Fruit fly (Drosophila melanogaster): Measurements from ENCODE around the gene ATPsynCF6.

The ATPsynCF6 gene

dm6 chr3R:23347432-23348305, 8.2 kb downstream of the ATPsynCF6 start, which contains the start of gene PolE1 (continued):
- peak; percentile 28 for TF ChIP-seq Hmr (GFP tag; optimal IDR thresholded peaks at IDR 0.05)
- no peak for TF ChIP-seq zfh2 (GFP tag; optimal IDR thresholded peaks at IDR 0.05)
- no peak for TF ChIP-seq H2.0 (GFP tag; IDR thresholded peaks at IDR 0.05)
- TF ChIP-seq bbx (GFP tag; IDR thresholded peaks at IDR 0.05; ENCODE audit: partially characterized antibody) = peak; percentile 53
- TF ChIP-seq Poxn (GFP tag; IDR thresholded peaks at IDR 0.05) = no peak
- TF ChIP-seq CG8089 (GFP tag; optimal IDR thresholded peaks at IDR 0.05) = no peak
- TF ChIP-seq insv (GFP tag; optimal IDR thresholded peaks at IDR 0.05) = no peak
- TF ChIP-seq CG10147 (GFP tag; optimal IDR thresholded peaks at IDR 0.05) = no peak
- TF ChIP-seq Hey (tag; optimal IDR thresholded peaks at IDR 0.05) = no peak
- TF ChIP-seq hkb (optimal IDR thresholded peaks at IDR 0.05) = no peak
- TF ChIP-seq hkb (GFP tag; IDR thresholded peaks at IDR 0.05) = no peak
- TF ChIP-seq CG9797 (GFP tag; optimal IDR thresholded peaks at IDR 0.05) = peak; percentile 75
- TF ChIP-seq otp (GFP tag; IDR thresholded peaks at IDR 0.05) = peak; percentile 21; the same call in 1 of the 3 replicates
- TF ChIP-seq Mes4 (GFP tag; optimal IDR thresholded peaks at IDR 0.05) = no peak
- no peak for TF ChIP-seq CG7372 (GFP tag; IDR thresholded peaks at IDR 0.05)
- TF ChIP-seq CG32772 (GFP tag; IDR thresholded peaks at IDR 0.05) = no peak
- TF ChIP-seq Opbp (GFP tag; IDR thresholded peaks at IDR 0.05; ENCODE audit: partially characterized antibody) = peak; percentile 48; the same call in 1 of the 3 replicates
- no peak for TF ChIP-seq CG13296 (GFP tag; optimal IDR thresholded peaks at IDR 0.05)
- TF ChIP-seq ara (GFP tag; IDR thresholded peaks at IDR 0.05) = no peak
- TF ChIP-seq shn (GFP tag; optimal IDR thresholded peaks at IDR 0.05) = no peak
- peak; percentile 31; the same call in 1 of the 3 replicates for TF ChIP-seq ken (GFP tag; IDR thresholded peaks at IDR 0.05)
- no peak for TF ChIP-seq usp (GFP tag; optimal IDR thresholded peaks at IDR 0.05)
- no peak for TF ChIP-seq CG30403 (GFP tag; optimal IDR thresholded peaks at IDR 0.05)
- TF ChIP-seq CG34376 (GFP tag; optimal IDR thresholded peaks at IDR 0.05) = peak; percentile 1
- TF ChIP-seq Rx (GFP tag; IDR thresholded peaks at IDR 0.05) = no peak
- TF ChIP-seq tio (GFP tag; optimal IDR thresholded peaks at IDR 0.05) = no peak
- no peak for TF ChIP-seq Elba2 (GFP tag; optimal IDR thresholded peaks at IDR 0.05)
- TF ChIP-seq odd (GFP tag; optimal IDR thresholded peaks at IDR 0.05) = no peak
- TF ChIP-seq Hr51 (GFP tag; optimal IDR thresholded peaks at IDR 0.05) = no peak
- no peak for TF ChIP-seq CG3838 (GFP tag; optimal IDR thresholded peaks at IDR 0.05)
- peak; percentile 94 for TF ChIP-seq scrt (GFP tag; optimal IDR thresholded peaks at IDR 0.05)
- TF ChIP-seq sim (GFP tag; IDR thresholded peaks at IDR 0.05) = no peak
- TF ChIP-seq CG7271 (tag; optimal IDR thresholded peaks at IDR 0.05) = no peak
- no peak for TF ChIP-seq tap (tag; optimal IDR thresholded peaks at IDR 0.05)
- TF ChIP-seq ssp (GFP tag; IDR thresholded peaks at IDR 0.05) = no peak
- no peak for TF ChIP-seq CG10321 (GFP tag; IDR thresholded peaks at IDR 0.05)
- TF ChIP-seq CG12219 (GFP tag; optimal IDR thresholded peaks at IDR 0.05) = no peak
- peak; percentile 28 for TF ChIP-seq phol (tag; optimal IDR thresholded peaks at IDR 0.05)
- no peak for TF ChIP-seq Atf3 (GFP tag; optimal IDR thresholded peaks at IDR 0.05)
- TF ChIP-seq CG12659 (GFP tag; optimal IDR thresholded peaks at IDR 0.05) = peak; percentile 27
- peak; percentile 3 for TF ChIP-seq zen (tag; optimal IDR thresholded peaks at IDR 0.05)
- no peak for TF ChIP-seq CG9215 (GFP tag; IDR thresholded peaks at IDR 0.05)
- no peak for TF ChIP-seq Kr (GFP tag; optimal IDR thresholded peaks at IDR 0.05)
- no peak for TF ChIP-seq Meics (GFP tag; optimal IDR thresholded peaks at IDR 0.05)
- no peak for TF ChIP-seq CG3281 (GFP tag; optimal IDR thresholded peaks at IDR 0.05)
- no peak for TF ChIP-seq CG3407 (GFP tag; optimal IDR thresholded peaks at IDR 0.05)
- peak; percentile 88 for TF ChIP-seq Med (GFP tag)
- peak; percentile 38; the same call in 1 of the 2 replicates for TF ChIP-seq Rfx (GFP tag; IDR thresholded peaks at IDR 0.05)
- TF ChIP-seq sens-2 (GFP tag; IDR thresholded peaks at IDR 0.05) = no peak
- TF ChIP-seq tin (GFP tag; optimal IDR thresholded peaks at IDR 0.05) = peak; percentile 16

Measured in whole organism, embryonic.